Worm (Caenorhabditis elegans): ENCODE results near the gene cup-16.

Gene cup-16

DNA sequence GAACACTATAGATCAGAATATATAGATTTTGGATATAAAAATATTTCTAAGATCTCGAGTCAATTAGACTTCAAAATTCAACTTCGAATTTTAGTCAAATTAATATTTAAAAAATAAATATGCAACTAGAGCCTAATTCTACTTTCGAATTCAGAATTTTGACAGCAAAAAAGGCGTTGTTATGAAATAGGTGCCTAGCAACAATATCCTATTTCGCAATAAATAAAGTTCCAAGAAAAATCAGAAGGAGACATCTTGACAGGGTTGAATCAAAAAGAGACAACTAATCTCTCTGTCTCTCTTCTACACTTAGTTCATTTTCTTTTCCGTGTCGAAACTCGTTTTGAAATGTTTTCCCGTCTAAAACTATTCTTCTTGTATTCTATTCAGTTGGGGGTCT lies 31.6 kb upstream of the cup-16 start:
- no peak for TF ChIP-seq attf-6 (GFP tag; IDR thresholded peaks at IDR 0.05)
- TF ChIP-seq gei-17 (GFP tag; optimal IDR thresholded peaks at IDR 0.05) = no peak
- TF ChIP-seq cebp-1 (GFP tag; IDR thresholded peaks at IDR 0.05) = peak; percentile 61; the same call in 1 of the 2 replicates
- TF ChIP-seq cebp-1 (tag; optimal IDR thresholded peaks at IDR 0.05) = peak; percentile 96

DNA sequence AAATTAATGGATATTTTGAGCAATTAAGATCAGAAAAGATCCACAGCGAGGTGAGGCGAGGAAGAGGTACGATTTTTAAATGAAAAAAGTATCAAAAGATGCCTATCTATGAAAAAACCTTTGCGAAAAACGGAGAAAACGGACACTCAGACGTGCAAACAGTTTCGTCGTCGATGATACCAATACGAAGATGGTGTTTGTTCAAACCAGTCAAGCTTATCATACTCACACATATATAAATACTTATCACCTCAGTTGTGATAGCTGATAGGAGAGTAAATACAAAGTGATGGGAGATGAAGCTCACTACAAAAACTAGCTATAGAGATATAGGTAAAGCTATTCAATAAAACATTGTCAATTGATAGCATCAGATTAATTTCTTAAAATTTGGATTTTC lies 27.2 kb upstream of the cup-16 start:
- TF ChIP-seq ceh-58 (GFP tag; IDR thresholded peaks at IDR 0.05) (no peak), ekl-4 (GFP tag; IDR thresholded peaks at IDR 0.05) (no peak), nhr-80 (tag; optimal IDR thresholded peaks at IDR 0.05) (peak; percentile 8)

DNA sequence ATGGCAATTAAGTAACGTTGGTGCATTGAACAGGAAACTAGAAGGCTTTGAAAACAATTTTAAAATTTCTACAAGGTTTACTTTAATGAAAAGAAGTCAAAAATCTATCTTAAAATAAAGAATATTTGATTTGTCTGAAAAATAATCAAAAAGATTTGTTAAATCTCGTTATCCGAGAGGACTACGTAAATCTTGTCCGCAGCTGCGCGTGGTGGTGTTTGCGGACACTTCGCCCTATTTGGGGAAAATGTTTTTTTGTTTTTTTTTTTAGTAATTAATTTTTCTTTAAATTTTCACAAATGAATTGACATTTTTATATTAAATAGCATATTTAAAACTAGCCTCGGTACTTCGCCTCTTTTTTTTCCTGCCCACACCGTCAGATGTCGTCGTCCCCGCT lies 23.0 kb upstream of the cup-16 start:
- TF ChIP-seq lin-40 (tag; optimal IDR thresholded peaks at IDR 0.05) (no peak), tbp1 (GFP tag; optimal IDR thresholded peaks at IDR 0.05) (no peak), lsl-1 (GFP tag; optimal IDR thresholded peaks at IDR 0.05) (peak; percentile 52), ztf-3 (GFP tag; optimal IDR thresholded peaks at IDR 0.05) (no peak), madf-3 (GFP tag; IDR thresholded peaks at IDR 0.05) (no peak), ZK185.1 (tag; optimal IDR thresholded peaks at IDR 0.05; ENCODE audit: poor library complexity, severe bottlenecking) (no peak), athp-1 (tag; optimal IDR thresholded peaks at IDR 0.05) (peak; percentile 99), lsy-27 (tag; optimal IDR thresholded peaks at IDR 0.05; ENCODE audit: borderline replicate concordance, insufficient read depth) (no peak), hmg-1.2 (GFP tag; IDR thresholded peaks at IDR 0.05) (0 out of 2 replicates have a peak, but pooled peaks have one; percentile 25), efl-1 (GFP tag; optimal IDR thresholded peaks at IDR 0.05) (peak; percentile 6), madf-8 (GFP tag; conservative IDR thresholded peaks at IDR 0.05) (peak; percentile 44; the same call in 1 of the 2 replicates), C17E4.6 (GFP tag; IDR thresholded peaks at IDR 0.05) (0 out of 2 replicates have a peak, but pooled peaks have one; percentile 36), dpl-1 (GFP tag; optimal IDR thresholded peaks at IDR 0.05) (peak; percentile 34), dox-1 (GFP tag; IDR thresholded peaks at IDR 0.05) (no peak), lin-35 (GFP tag; optimal IDR thresholded peaks at IDR 0.05) (peak in 1 of 3 experiments; percentile 57), F33H1.4 (GFP tag; IDR thresholded peaks at IDR 0.05) (peak; percentile 61), egrh-3 (GFP tag; IDR thresholded peaks at IDR 0.05) (no peak), rcor-1 (GFP tag; IDR thresholded peaks at IDR 0.05) (0 out of 2 replicates have a peak, but pooled peaks have one; percentile 34), snpc-1.1 (tag; optimal IDR thresholded peaks at IDR 0.05; ENCODE audit: insufficient read depth) (peak; percentile 19), Y56A3A.18 (GFP tag; IDR thresholded peaks at IDR 0.05) (no peak), snpc-1.3 (tag; optimal IDR thresholded peaks at IDR 0.05; ENCODE audit: insufficient read depth) (peak; percentile 31)

DNA sequence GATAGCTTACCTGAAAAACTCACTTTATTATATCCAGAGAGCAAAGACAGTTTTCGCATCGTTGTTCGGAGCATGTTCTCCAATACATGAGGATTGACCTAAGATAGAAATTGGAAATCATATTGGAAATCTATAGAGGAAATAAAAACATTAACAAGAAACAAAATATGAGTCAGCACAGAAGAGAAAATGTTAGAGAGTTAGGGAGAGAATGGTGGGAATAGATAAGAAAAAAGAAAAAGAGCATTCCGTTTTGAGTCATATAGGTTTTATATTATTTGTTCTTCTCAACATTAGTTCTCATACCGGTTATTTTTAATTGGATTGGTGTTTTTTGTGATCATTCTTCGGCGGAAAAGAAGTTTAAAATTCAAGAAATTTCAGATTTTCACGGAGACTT lies 22.1 kb upstream of the cup-16 start, which contains the start of gene hgap-2:
Gene hgap-2, minus strand, starts transcription at position 101 of the 400 bp plus-strand sequence.
- TF ChIP-seq ztf-3 (GFP tag; optimal IDR thresholded peaks at IDR 0.05) = no peak
- no peak for TF ChIP-seq atf-7 (tag; optimal IDR thresholded peaks at IDR 0.05)
- TF ChIP-seq unc-130 (GFP tag; optimal IDR thresholded peaks at IDR 0.05) = no peak
- TF ChIP-seq nhr-179 (tag; optimal IDR thresholded peaks at IDR 0.05) = no peak
- no peak for TF ChIP-seq unc-62 (GFP tag; optimal IDR thresholded peaks at IDR 0.05)
- TF ChIP-seq mxl-1 (tag; optimal IDR thresholded peaks at IDR 0.05) = no peak
- TF ChIP-seq tbp1 (GFP tag; optimal IDR thresholded peaks at IDR 0.05) = no peak
- TF ChIP-seq madf-10 (tag; optimal IDR thresholded peaks at IDR 0.05) = no peak
- TF ChIP-seq Y56A3A.18 (GFP tag; IDR thresholded peaks at IDR 0.05) = no peak
- TF ChIP-seq F57C9.4 (tag; optimal IDR thresholded peaks at IDR 0.05) = no peak
- no peak for TF ChIP-seq sptf-2 (GFP tag; optimal IDR thresholded peaks at IDR 0.05)
- no peak for TF ChIP-seq ztf-26 (tag; optimal IDR thresholded peaks at IDR 0.05)
- TF ChIP-seq Y67H2A.10 (GFP tag; conservative IDR thresholded peaks at IDR 0.05) = no peak
- no peak for TF ChIP-seq nhr-90 (tag; optimal IDR thresholded peaks at IDR 0.05)
- no peak for TF ChIP-seq ceh-79 (tag; optimal IDR thresholded peaks at IDR 0.05)

Measured in whole organism, young adult.